Fruit fly (Drosophila melanogaster) S2 (cell line): ENCODE results near the gene dj.

ENCODE experiments used
- CG8478 ChIP-seq: fragments of >200 bp; optimal IDR thresholded peaks from 2 replicates; lab custom pipeline; 2018
- CTCF ChIP-seq, 2 experiments: fragments of >200 bp; optimal IDR thresholded peaks; 2 replicates each; lab custom pipeline; 2018

Gene dj

dm6 chr3R:7086377-7087200 lies 27.5 kb downstream of the dj start, which contains the start of gene alphaTub84B:
Gene alphaTub84B (plus strand): TSS chr3R:7086599.
- TF ChIP-seq CTCF (optimal IDR thresholded peaks at IDR 0.05; lab: Kevin White, UChicago) (peak; percentile 49 to 59), CG8478 (lab: Kevin White, UChicago) (no peak)

- no peak for TF ChIP-seq CG8478 (lab: Kevin White, UChicago)
Observed at dm6 chr3R:7087201-7087505, 28.0 kb downstream of the dj start.

- TF ChIP-seq CTCF (optimal IDR thresholded peaks at IDR 0.05; lab: Kevin White, UChicago) (no peak), CG8478 (lab: Kevin White, UChicago) (no peak)
Observed at dm6 chr3R:7087904-7088303, 28.8 kb downstream of the dj start.

dm6 chr3R:7088837-7089361 lies 29.8 kb downstream of the dj start:
- TF ChIP-seq CG8478 (lab: Kevin White, UChicago) (no peak), CTCF (optimal IDR thresholded peaks at IDR 0.05; lab: Kevin White, UChicago) (peak in 1 of 2 experiments; percentile 17)

- TF ChIP-seq CG8478 (lab: Kevin White, UChicago) (no peak), CTCF (optimal IDR thresholded peaks at IDR 0.05; lab: Kevin White, UChicago) (no peak)
Observed at dm6 chr3R:7089522-7090336, 30.6 kb downstream of the dj start.

- TF ChIP-seq CG8478 (lab: Kevin White, UChicago) (no peak), CTCF (optimal IDR thresholded peaks at IDR 0.05; lab: Kevin White, UChicago) (no peak)
Observed at dm6 chr3R:7090337-7090830, 31.3 kb downstream of the dj start.

- TF ChIP-seq CG8478 (lab: Kevin White, UChicago) = no peak
- peak in 1 of 2 experiments; percentile 51 for TF ChIP-seq CTCF (optimal IDR thresholded peaks at IDR 0.05; lab: Kevin White, UChicago)
Observed at dm6 chr3R:7091904-7092303, 32.8 kb downstream of the dj start.

- TF ChIP-seq CG8478 (lab: Kevin White, UChicago) (no peak), CTCF (optimal IDR thresholded peaks at IDR 0.05; lab: Kevin White, UChicago) (no peak)
Observed at dm6 chr3R:7093592-7093991, 34.5 kb downstream of the dj start.

- no peak for TF ChIP-seq CTCF (optimal IDR thresholded peaks at IDR 0.05; lab: Kevin White, UChicago)
- TF ChIP-seq CG8478 (lab: Kevin White, UChicago) = no peak
Observed at dm6 chr3R:7094368-7094767, 35.3 kb downstream of the dj start.

- TF ChIP-seq CTCF (optimal IDR thresholded peaks at IDR 0.05; lab: Kevin White, UChicago) = no peak
- no peak for TF ChIP-seq CG8478 (lab: Kevin White, UChicago)
Observed at dm6 chr3R:7102853-7103833, 44.0 kb downstream of the dj start.

- no peak for TF ChIP-seq CG8478 (lab: Kevin White, UChicago)
- no peak for TF ChIP-seq CTCF (optimal IDR thresholded peaks at IDR 0.05; lab: Kevin White, UChicago)
Observed at dm6 chr3R:7104308-7104707, 45.2 kb downstream of the dj start.

- TF ChIP-seq CG8478 (lab: Kevin White, UChicago) (no peak), CTCF (optimal IDR thresholded peaks at IDR 0.05; lab: Kevin White, UChicago) (no peak)
Observed at dm6 chr3R:7105503-7106164, 46.5 kb downstream of the dj start.
